Worm (Caenorhabditis elegans) whole organism, young adult: ENCODE measurements around the gene mrps-18B.

Experiments used
- B0035.1 ChIP-seq: sonication (generic microtip); optimal IDR thresholded peaks from 2 replicates; lab custom pipeline; 2016; ENCODE audit warnings: missing genetic modification characterization, mild to moderate bottlenecking, missing compliant biosample characterization, missing genotype, missing genetic modification reagents
- B0336.3 ChIP-seq: fragments of 200-800 bp; sonication (Bioruptor generic); IDR thresholded peaks from 2 replicates; pipeline ENCODE4 v1.3.6; 2022; ENCODE audit warnings: missing genetic modification characterization, missing compliant biosample characterization
- D2030.7 ChIP-seq: fragments of 200-800 bp; sonication (Bioruptor generic); IDR thresholded peaks from 2 replicates; pipeline ENCODE4 v1.3.6; 2022; ENCODE audit warnings: missing genetic modification reagents, missing genetic modification characterization, missing compliant biosample characterization
- F39B2.1 ChIP-seq: fragments of 200-800 bp; sonication (Bioruptor generic); IDR thresholded peaks from 2 replicates; pipeline ENCODE4 v1.3.6; 2022; ENCODE audit warnings: missing genetic modification reagents, missing genetic modification characterization, missing compliant biosample characterization
- F57C9.4 ChIP-seq: sonication (generic microtip); optimal IDR thresholded peaks from 2 replicates; lab custom pipeline; 2017; ENCODE audit warnings: mild to moderate bottlenecking, missing genetic modification characterization, missing compliant biosample characterization
- K11D2.4 ChIP-seq: fragments of 200-800 bp; sonication (Bioruptor generic); IDR thresholded peaks from 2 replicates; pipeline ENCODE4 v1.3.6; 2022; ENCODE audit warnings: missing genetic modification reagents, missing genetic modification characterization, missing compliant biosample characterization
- Y53F4B.3 ChIP-seq: fragments of 200-800 bp; sonication (Bioruptor generic); IDR thresholded peaks from 2 replicates; pipeline ENCODE4 v1.3.6; 2022; ENCODE audit warnings: missing genetic modification reagents, missing genetic modification characterization, missing compliant biosample characterization
- Y53G8AR.9 ChIP-seq: fragments of 200-800 bp; sonication (Bioruptor generic); conservative IDR thresholded peaks from 2 replicates; pipeline ENCODE4 v1.3.6; 2022; ENCODE audit warnings: missing genetic modification reagents, missing genetic modification characterization, missing compliant biosample characterization
- Y95B8A.8 ChIP-seq: fragments of 200-800 bp; sonication (Bioruptor generic); IDR thresholded peaks from 2 replicates; pipeline ENCODE4 v1.3.6; 2022; ENCODE audit warnings: missing genetic modification reagents, missing genetic modification characterization, missing compliant biosample characterization
- akir-1 ChIP-seq: fragments of 200-800 bp; sonication (Bioruptor generic); optimal IDR thresholded peaks from 2 replicates; lab custom pipeline; 2018; ENCODE audit warnings: mild to moderate bottlenecking, missing genetic modification characterization, moderate library complexity, missing compliant biosample characterization
- aptf-3 ChIP-seq: fragments of 200-800 bp; sonication (Bioruptor generic); IDR thresholded peaks from 2 replicates; pipeline ENCODE4 v1.3.6; 2022; ENCODE audit warnings: missing genetic modification characterization, missing compliant biosample characterization
- atf-7 ChIP-seq: sonication (generic microtip); optimal IDR thresholded peaks from 2 replicates; lab custom pipeline; 2017; ENCODE audit warnings: mild to moderate bottlenecking, missing genetic modification characterization, missing compliant biosample characterization
- attf-5 ChIP-seq: fragments of 200-800 bp; sonication (Bioruptor generic); optimal IDR thresholded peaks from 2 replicates; lab custom pipeline; 2018; ENCODE audit warnings: mild to moderate bottlenecking, missing genetic modification characterization, missing compliant biosample characterization
- bed-1 ChIP-seq: fragments of 200-800 bp; sonication (Bioruptor generic); IDR thresholded peaks from 2 replicates; pipeline ENCODE4 v1.3.6; 2022; ENCODE audit warnings: missing genetic modification reagents, missing genetic modification characterization, missing compliant biosample characterization
- bed-2 ChIP-seq: fragments of 200-800 bp; sonication (Bioruptor generic); IDR thresholded peaks from 2 replicates; pipeline ENCODE4 v1.3.6; 2022; ENCODE audit warnings: missing genetic modification reagents, missing genetic modification characterization, missing compliant biosample characterization
- cebp-2 ChIP-seq: fragments of 200-800 bp; sonication (Bioruptor generic); IDR thresholded peaks from 2 replicates; pipeline ENCODE4 v1.3.6; 2022; ENCODE audit warnings: missing genetic modification characterization, missing compliant biosample characterization
- ceh-58 ChIP-seq: fragments of 200-800 bp; sonication (Bioruptor generic); IDR thresholded peaks from 2 replicates; pipeline ENCODE4 v1.3.6; 2022; ENCODE audit warnings: missing genetic modification characterization, missing compliant biosample characterization
- ceh-91 ChIP-seq: fragments of 200-800 bp; sonication (Bioruptor generic); IDR thresholded peaks from 2 replicates; pipeline ENCODE4 v1.3.6; 2022; ENCODE audit warnings: missing genetic modification reagents, missing genetic modification characterization, missing compliant biosample characterization
- efl-1 ChIP-seq: fragments of 150-350 bp; optimal IDR thresholded peaks from 2 replicates; lab custom pipeline; 2014; ENCODE audit warnings: missing biosample characterization, missing genetic modification reagents, missing genetic modification characterization
- egl-44 ChIP-seq: fragments of 200-800 bp; sonication (Bioruptor generic); IDR thresholded peaks from 2 replicates; pipeline ENCODE4 v1.3.6; 2022; ENCODE audit warnings: missing genetic modification reagents, missing genetic modification characterization, missing compliant biosample characterization
- ets-4 ChIP-seq: fragments of 200-800 bp; sonication (Bioruptor generic); optimal IDR thresholded peaks from 2 replicates; lab custom pipeline; 2018; ENCODE audit warnings: mild to moderate bottlenecking, missing genetic modification characterization, missing compliant biosample characterization
- hmg-20 ChIP-seq: fragments of 200-800 bp; sonication (Bioruptor generic); IDR thresholded peaks from 2 replicates; pipeline ENCODE4 v1.3.6; 2022; ENCODE audit warnings: missing genetic modification reagents, missing genetic modification characterization, missing compliant biosample characterization
- hrde-1 ChIP-seq: sonication (generic microtip); optimal IDR thresholded peaks from 2 replicates; lab custom pipeline; 2016; ENCODE audit warnings: missing genetic modification characterization, mild to moderate bottlenecking, missing compliant biosample characterization, moderate library complexity, missing genotype, missing genetic modification reagents, borderline replicate concordance
- hsf-1 ChIP-seq: fragments of 200-800 bp; sonication (Bioruptor generic); IDR thresholded peaks from 2 replicates; pipeline ENCODE4 v1.3.6; 2022; ENCODE audit warnings: missing genetic modification reagents, missing genetic modification characterization, missing compliant biosample characterization
- lag-1 ChIP-seq: fragments of 200-800 bp; sonication (Bioruptor generic); IDR thresholded peaks from 2 replicates; pipeline ENCODE4 v1.3.6; 2022; ENCODE audit warnings: missing genetic modification reagents, missing genetic modification characterization, missing compliant biosample characterization
- let-607 ChIP-seq, 2 experiments: fragments of 200-800 bp in 1 of 2; sonication (Bioruptor generic) in 1 of 2; sonication (generic microtip) in 1 of 2; optimal IDR thresholded peaks; 2 replicates each; lab custom pipeline; 2016 to 2018; ENCODE audit warnings: mild to moderate bottlenecking in 2 of 2, missing compliant biosample characterization in 2 of 2, missing genetic modification characterization in 2 of 2, moderate library complexity in 2 of 2, missing genotype in 1 of 2
- lin-26 ChIP-seq: fragments of 200-800 bp; sonication (Bioruptor generic); IDR thresholded peaks from 2 replicates; pipeline ENCODE4 v1.3.6; 2022; ENCODE audit warnings: missing genetic modification reagents, missing genetic modification characterization, missing compliant biosample characterization
- lsl-1 ChIP-seq: fragments of 200-800 bp; sonication (Bioruptor generic); optimal IDR thresholded peaks from 2 replicates; lab custom pipeline; 2018; ENCODE audit warnings: mild to moderate bottlenecking, missing genetic modification characterization, moderate library complexity, missing compliant biosample characterization
- lsy-27 ChIP-seq: sonication (generic microtip); optimal IDR thresholded peaks from 2 replicates; lab custom pipeline; 2017; ENCODE audit warnings: missing genetic modification characterization, mild to moderate bottlenecking, missing compliant biosample characterization, antibody characterized with exemption, missing genotype, borderline replicate concordance; ENCODE audit not compliant: insufficient read depth
- madf-6 ChIP-seq: fragments of 200-800 bp; sonication (Bioruptor generic); IDR thresholded peaks from 2 replicates; pipeline ENCODE4 v1.3.6; 2022; ENCODE audit warnings: missing genetic modification reagents, missing genetic modification characterization, missing compliant biosample characterization
- mel-28 ChIP-seq: sonication (generic microtip); optimal IDR thresholded peaks from 2 replicates; lab custom pipeline; 2016; ENCODE audit warnings: borderline replicate concordance, mild to moderate bottlenecking, missing genetic modification characterization, missing compliant biosample characterization
- nfya-1 ChIP-seq: sonication (generic microtip); optimal IDR thresholded peaks from 2 replicates; lab custom pipeline; 2017; ENCODE audit warnings: antibody characterized with exemption, missing compliant biosample characterization, missing genetic modification characterization, borderline replicate concordance; ENCODE audit not compliant: insufficient read depth
- nfyb-1 ChIP-seq: fragments of 200-800 bp; sonication (Bioruptor generic); IDR thresholded peaks from 2 replicates; pipeline ENCODE4 v1.3.6; 2022; ENCODE audit warnings: missing genetic modification reagents, missing genetic modification characterization, missing compliant biosample characterization
- nhr-179 ChIP-seq: sonication (generic microtip); optimal IDR thresholded peaks from 2 replicates; lab custom pipeline; 2016; ENCODE audit warnings: mild to moderate bottlenecking, missing genetic modification characterization, missing compliant biosample characterization
- pbrm-1 ChIP-seq: fragments of 200-800 bp; sonication (Bioruptor generic); IDR thresholded peaks from 2 replicates; pipeline ENCODE4 v1.3.6; 2022; ENCODE audit warnings: missing genetic modification reagents, missing genetic modification characterization, missing compliant biosample characterization
- pha-4 ChIP-seq: fragments of 150-350 bp; sonication (generic microtip); optimal IDR thresholded peaks from 2 replicates; lab custom pipeline; 2014; ENCODE audit warnings: missing biosample characterization, missing genetic modification reagents, missing genetic modification characterization
- sea-2 ChIP-seq: fragments of 200-800 bp; sonication (Bioruptor generic); IDR thresholded peaks from 2 replicates; pipeline ENCODE4 v1.3.6; 2022; ENCODE audit warnings: missing genetic modification characterization, missing compliant biosample characterization
- snpc-4 ChIP-seq, 5 experiments: fragments of 150-350 bp in 1 of 5; sonication (generic microtip) in 4 of 5; optimal IDR thresholded peaks; 2 replicates each; lab custom pipeline; 2014 to 2018; ENCODE audit warnings: missing genetic modification characterization in 5 of 5, missing biosample characterization in 3 of 5, antibody characterized with exemption in 2 of 5, mild to moderate bottlenecking in 2 of 5, missing compliant biosample characterization in 2 of 5, missing genotype in 2 of 5, moderate library complexity in 2 of 5, missing genetic modification reagents in 1 of 5
- sptf-2 ChIP-seq: fragments of 200-800 bp; sonication (Bioruptor generic); optimal IDR thresholded peaks from 2 replicates; lab custom pipeline; 2018; ENCODE audit warnings: mild to moderate bottlenecking, missing genetic modification characterization, missing compliant biosample characterization
- tbp1 ChIP-seq: fragments of 200-800 bp; sonication (Bioruptor generic); optimal IDR thresholded peaks from 2 replicates; lab custom pipeline; 2018; ENCODE audit warnings: mild to moderate bottlenecking, missing genetic modification characterization, missing compliant biosample characterization
- tbx-9 ChIP-seq: sonication (generic microtip); optimal IDR thresholded peaks from 2 replicates; lab custom pipeline; 2016; ENCODE audit warnings: borderline replicate concordance, missing genetic modification characterization, inconsistent platforms, missing compliant biosample characterization
- unc-130 ChIP-seq: sonication (generic microtip); optimal IDR thresholded peaks from 2 replicates; lab custom pipeline; 2016; ENCODE audit warnings: missing genetic modification reagents, missing genetic modification characterization, missing compliant biosample characterization
- zfh-2 ChIP-seq: fragments of 200-800 bp; sonication (Bioruptor generic); conservative IDR thresholded peaks from 2 replicates; pipeline ENCODE4 v1.3.6; 2022; ENCODE audit warnings: missing genetic modification reagents, missing genetic modification characterization, missing compliant biosample characterization
- ztf-22 ChIP-seq: fragments of 200-800 bp; sonication (Bioruptor generic); optimal IDR thresholded peaks from 2 replicates; lab custom pipeline; 2018; ENCODE audit warnings: mild to moderate bottlenecking, missing genetic modification characterization, moderate library complexity, missing compliant biosample characterization
- ztf-26 ChIP-seq: sonication (generic microtip); optimal IDR thresholded peaks from 2 replicates; lab custom pipeline; 2017; ENCODE audit warnings: missing genetic modification characterization, missing compliant biosample characterization

Gene mrps-18B

ce11 chrII:8569038-8569977, 43.8 kb downstream of the mrps-18B start, which contains the start of the genes col-38 and rpl-5 (continued):
- TF ChIP-seq hsf-1 (GFP tag; lab: Robert Waterston, UW) = peak; percentile 36; the same call in 1 of the 2 replicates
- peak; percentile 86 for TF ChIP-seq lsl-1 (GFP tag; lab: Kevin White, UChicago)
- peak; percentile 71 for TF ChIP-seq D2030.7
- TF ChIP-seq pha-4 (tag; lab: Kevin White, UChicago) = peak; percentile 57
- TF ChIP-seq K11D2.4 = no peak
- TF ChIP-seq akir-1 (GFP tag; lab: Kevin White, UChicago) = no peak
- peak; percentile 80 for TF ChIP-seq madf-6 (GFP tag; lab: Robert Waterston, UW)
- peak; percentile 83 for TF ChIP-seq pbrm-1 (GFP tag; lab: Robert Waterston, UW)
- TF ChIP-seq ztf-22 (GFP tag; lab: Kevin White, UChicago) = no peak
- no peak for TF ChIP-seq bed-1 (GFP tag; lab: Robert Waterston, UW)
- TF ChIP-seq tbx-9 (tag; lab: Kevin White, UChicago) = no peak
- TF ChIP-seq F57C9.4 (tag; lab: Kevin White, UChicago) = no peak
- TF ChIP-seq egl-44 (GFP tag; lab: Robert Waterston, UW) = no peak
- TF ChIP-seq aptf-3 = no peak
- TF ChIP-seq Y95B8A.8 (GFP tag; lab: Robert Waterston, UW) = 0 out of 2 replicates have a peak, but pooled peaks have one; percentile 64
- TF ChIP-seq cebp-2 (GFP tag; lab: Robert Waterston, UW) = no peak
- no peak for TF ChIP-seq ets-4
- TF ChIP-seq B0035.1 (tag; lab: Kevin White, UChicago) = no peak
- peak; percentile 65 for TF ChIP-seq B0336.3 (GFP tag; lab: Robert Waterston, UW)
- no peak for TF ChIP-seq lsy-27 (tag; lab: Kevin White, UChicago)
- no peak for TF ChIP-seq lag-1
- TF ChIP-seq mel-28 = no peak
- TF ChIP-seq snpc-4 (GFP tag; optimal IDR thresholded peaks at IDR 0.05; lab: Kevin White, UChicago) = peak; percentile 37
- TF ChIP-seq snpc-4 (tag; optimal IDR thresholded peaks at IDR 0.05; lab: Kevin White, UChicago) = peak; percentile 36 to 75 (median 56)
- TF ChIP-seq let-607 (tag; optimal IDR thresholded peaks at IDR 0.05; lab: Kevin White, UChicago) = peak; percentile 69 to 83
- peak; percentile 16 for TF ChIP-seq unc-130 (GFP tag; lab: Kevin White, UChicago)
- TF ChIP-seq hmg-20 (GFP tag; lab: Robert Waterston, UW) = no peak
- no peak for TF ChIP-seq ceh-58 (GFP tag; lab: Robert Waterston, UW)
- TF ChIP-seq nfya-1 (tag; lab: Kevin White, UChicago) = no peak
- peak; percentile 88 for TF ChIP-seq efl-1 (GFP tag; lab: Kevin White, UChicago)
- TF ChIP-seq lin-26 = no peak
- no peak for TF ChIP-seq zfh-2
- no peak for TF ChIP-seq sptf-2 (GFP tag; lab: Kevin White, UChicago)

- TF ChIP-seq snpc-4 (GFP tag; optimal IDR thresholded peaks at IDR 0.05; lab: Kevin White, UChicago) (peak; percentile 28), snpc-4 (tag; optimal IDR thresholded peaks at IDR 0.05; lab: Kevin White, UChicago) (no peak), F39B2.1 (GFP tag; lab: Robert Waterston, UW) (0 out of 2 replicates have a peak, but pooled peaks have one; percentile 44), Y53G8AR.9 (GFP tag; lab: Robert Waterston, UW) (peak; percentile 61; the same call in 1 of the 2 replicates), tbp1 (GFP tag; lab: Kevin White, UChicago) (no peak), hrde-1 (tag; lab: Kevin White, UChicago) (no peak), sea-2 (GFP tag; lab: Robert Waterston, UW) (no peak), nhr-179 (no peak), ceh-91 (GFP tag; lab: Robert Waterston, UW) (0 out of 2 replicates have a peak, but pooled peaks have one; percentile 10), nfyb-1 (GFP tag; lab: Robert Waterston, UW) (no peak), bed-2 (GFP tag; lab: Robert Waterston, UW) (no peak), lin-26 (no peak), atf-7 (tag; lab: Kevin White, UChicago) (no peak), attf-5 (GFP tag; lab: Kevin White, UChicago) (no peak), ztf-26 (tag; lab: Kevin White, UChicago) (no peak), Y53F4B.3 (GFP tag; lab: Robert Waterston, UW) (no peak), B0336.3 (GFP tag; lab: Robert Waterston, UW) (peak; percentile 52; the same call in 1 of the 2 replicates), F57C9.4 (tag; lab: Kevin White, UChicago) (no peak)
Observed at ce11 chrII:8570977-8571376, 45.5 kb downstream of the mrps-18B start, which contains the start of gene bcs-1. Gene bcs-1 (plus strand): TSS chrII:8571085.
